Worm (Caenorhabditis elegans) whole organism, young adult: ENCODE measurements around the gene C33F10.8.

ENCODE experiments used
- B0261.1 ChIP-seq: sonication (generic microtip); optimal IDR thresholded peaks from 2 replicates; lab custom pipeline; 2016; ENCODE audit warnings: mild to moderate bottlenecking, missing genetic modification characterization, moderate library complexity, missing compliant biosample characterization
- D2030.7 ChIP-seq: fragments of 200-800 bp; sonication (Bioruptor generic); IDR thresholded peaks from 2 replicates; pipeline ENCODE4 v1.3.6; 2022; ENCODE audit warnings: missing genetic modification reagents, missing genetic modification characterization, missing compliant biosample characterization
- F22D6.2 ChIP-seq: sonication (generic microtip); optimal IDR thresholded peaks from 2 replicates; lab custom pipeline; 2016; ENCODE audit warnings: mild to moderate bottlenecking, missing genetic modification characterization, missing compliant biosample characterization
- F49E8.2 ChIP-seq: sonication (generic microtip); optimal IDR thresholded peaks from 3 replicates; lab custom pipeline; 2017; ENCODE audit warnings: missing genetic modification characterization, mild to moderate bottlenecking, missing compliant biosample characterization, antibody characterized with exemption, moderate library complexity; ENCODE audit not compliant: insufficient read depth
- K12H6.12 ChIP-seq: fragments of 200-800 bp; sonication (Bioruptor generic); optimal IDR thresholded peaks from 2 replicates; lab custom pipeline; 2018; ENCODE audit warnings: mild to moderate bottlenecking, missing genetic modification characterization, missing compliant biosample characterization
- T07F8.4 ChIP-seq: sonication (generic microtip); optimal IDR thresholded peaks from 2 replicates; lab custom pipeline; 2016; ENCODE audit warnings: mild to moderate bottlenecking, missing genetic modification characterization, moderate library complexity, missing compliant biosample characterization
- Y53F4B.3 ChIP-seq: fragments of 200-800 bp; sonication (Bioruptor generic); IDR thresholded peaks from 2 replicates; pipeline ENCODE4 v1.3.6; 2022; ENCODE audit warnings: missing genetic modification reagents, missing genetic modification characterization, missing compliant biosample characterization
- Y95B8A.8 ChIP-seq: fragments of 200-800 bp; sonication (Bioruptor generic); IDR thresholded peaks from 2 replicates; pipeline ENCODE4 v1.3.6; 2022; ENCODE audit warnings: missing genetic modification reagents, missing genetic modification characterization, missing compliant biosample characterization
- cebp-1 ChIP-seq, 2 experiments: fragments of 200-800 bp in 1 of 2; sonication (Bioruptor generic) in 1 of 2; sonication (generic microtip) in 1 of 2; IDR thresholded peaks in 1 of 2; optimal IDR thresholded peaks in 1 of 2; 2 replicates each; pipeline versions ENCODE4 v1.3.6 to Lab custom; 2017 to 2022; ENCODE audit warnings: missing compliant biosample characterization in 2 of 2, missing genetic modification characterization in 2 of 2, mild to moderate bottlenecking in 1 of 2, missing genetic modification reagents in 1 of 2, moderate library complexity in 1 of 2
- ceh-100 ChIP-seq: fragments of 200-800 bp; sonication (Bioruptor generic); IDR thresholded peaks from 2 replicates; pipeline ENCODE4 v1.3.6; 2022; ENCODE audit warnings: missing genetic modification reagents, missing genetic modification characterization, missing compliant biosample characterization
- ceh-58 ChIP-seq: fragments of 200-800 bp; sonication (Bioruptor generic); IDR thresholded peaks from 2 replicates; pipeline ENCODE4 v1.3.6; 2022; ENCODE audit warnings: missing genetic modification characterization, missing compliant biosample characterization
- ceh-91 ChIP-seq: fragments of 200-800 bp; sonication (Bioruptor generic); IDR thresholded peaks from 2 replicates; pipeline ENCODE4 v1.3.6; 2022; ENCODE audit warnings: missing genetic modification reagents, missing genetic modification characterization, missing compliant biosample characterization
- dpl-1 ChIP-seq: fragments of 150-350 bp; optimal IDR thresholded peaks from 2 replicates; lab custom pipeline; 2014; ENCODE audit warnings: missing biosample characterization, missing genetic modification reagents, missing genetic modification characterization
- fkh-3 ChIP-seq: sonication (generic microtip); optimal IDR thresholded peaks from 2 replicates; lab custom pipeline; 2016; ENCODE audit warnings: mild to moderate bottlenecking, missing genetic modification characterization, missing compliant biosample characterization
- gei-17 ChIP-seq: fragments of 200-800 bp; sonication (Bioruptor generic); optimal IDR thresholded peaks from 2 replicates; lab custom pipeline; 2018; ENCODE audit warnings: mild to moderate bottlenecking, missing genetic modification characterization, missing compliant biosample characterization
- hlh-12 ChIP-seq: sonication (generic microtip); optimal IDR thresholded peaks from 2 replicates; lab custom pipeline; 2016; ENCODE audit warnings: missing genetic modification characterization, missing compliant biosample characterization
- hlh-26 ChIP-seq: fragments of 200-800 bp; sonication (Bioruptor generic); conservative IDR thresholded peaks from 2 replicates; pipeline ENCODE4 v1.3.6; 2022; ENCODE audit warnings: missing genetic modification reagents, missing genetic modification characterization, missing compliant biosample characterization
- hmg-1.2 ChIP-seq: fragments of 200-800 bp; sonication (Bioruptor generic); IDR thresholded peaks from 2 replicates; pipeline ENCODE4 v1.3.6; 2022; ENCODE audit warnings: missing genetic modification reagents, missing genetic modification characterization, missing compliant biosample characterization
- hmg-20 ChIP-seq: fragments of 200-800 bp; sonication (Bioruptor generic); IDR thresholded peaks from 2 replicates; pipeline ENCODE4 v1.3.6; 2022; ENCODE audit warnings: missing genetic modification reagents, missing genetic modification characterization, missing compliant biosample characterization
- let-526 ChIP-seq: fragments of 200-800 bp; sonication (Bioruptor generic); IDR thresholded peaks from 2 replicates; pipeline ENCODE4 v1.3.6; 2022; ENCODE audit warnings: missing genetic modification reagents, missing genetic modification characterization, missing compliant biosample characterization
- lin-26 ChIP-seq: fragments of 200-800 bp; sonication (Bioruptor generic); IDR thresholded peaks from 2 replicates; pipeline ENCODE4 v1.3.6; 2022; ENCODE audit warnings: missing genetic modification reagents, missing genetic modification characterization, missing compliant biosample characterization
- lin-35 ChIP-seq, 3 experiments: fragments of 150-350 bp in 2 of 3; sonication (generic microtip) in 1 of 3; optimal IDR thresholded peaks; 2 replicates each; lab custom pipeline; 2014 to 2018; ENCODE audit warnings: missing biosample characterization in 3 of 3, missing genetic modification characterization in 3 of 3, missing genetic modification reagents in 3 of 3
- madf-10 ChIP-seq: sonication (generic microtip); optimal IDR thresholded peaks from 2 replicates; lab custom pipeline; 2016; ENCODE audit warnings: mild to moderate bottlenecking, missing genetic modification characterization, missing compliant biosample characterization
- madf-6 ChIP-seq: fragments of 200-800 bp; sonication (Bioruptor generic); IDR thresholded peaks from 2 replicates; pipeline ENCODE4 v1.3.6; 2022; ENCODE audit warnings: missing genetic modification reagents, missing genetic modification characterization, missing compliant biosample characterization
- mel-28 ChIP-seq: sonication (generic microtip); optimal IDR thresholded peaks from 2 replicates; lab custom pipeline; 2016; ENCODE audit warnings: borderline replicate concordance, mild to moderate bottlenecking, missing genetic modification characterization, missing compliant biosample characterization
- mxl-1 ChIP-seq: sonication (generic microtip); optimal IDR thresholded peaks from 2 replicates; lab custom pipeline; 2016; ENCODE audit warnings: missing genetic modification characterization, missing compliant biosample characterization
- nhr-80 ChIP-seq: sonication (generic microtip); optimal IDR thresholded peaks from 2 replicates; lab custom pipeline; 2016; ENCODE audit warnings: missing genetic modification characterization, missing compliant biosample characterization
- rpc-1 ChIP-seq, 2 experiments: fragments of 150-350 bp in 1 of 2; sonication (generic microtip) in 1 of 2; optimal IDR thresholded peaks; 2 replicates each; lab custom pipeline; 2014 to 2018; ENCODE audit warnings: missing biosample characterization in 1 of 2, missing genetic modification characterization in 1 of 2, missing genetic modification reagents in 1 of 2, missing genotype in 1 of 2
- snpc-1.1 ChIP-seq: sonication (generic microtip); optimal IDR thresholded peaks from 2 replicates; lab custom pipeline; 2017; ENCODE audit warnings: missing genetic modification characterization, mild to moderate bottlenecking, missing compliant biosample characterization, antibody characterized with exemption, moderate library complexity, missing genotype, missing genetic modification reagents; ENCODE audit not compliant: insufficient read depth
- snpc-3.4 ChIP-seq: sonication (generic microtip); optimal IDR thresholded peaks from 2 replicates; lab custom pipeline; 2017; ENCODE audit warnings: missing genetic modification characterization, mild to moderate bottlenecking, missing compliant biosample characterization, antibody characterized with exemption, moderate library complexity, missing genotype, missing genetic modification reagents
- snpc-4 ChIP-seq, 5 experiments: fragments of 150-350 bp in 1 of 5; sonication (generic microtip) in 4 of 5; optimal IDR thresholded peaks; 2 replicates each; lab custom pipeline; 2014 to 2018; ENCODE audit warnings: missing genetic modification characterization in 5 of 5, missing biosample characterization in 3 of 5, antibody characterized with exemption in 2 of 5, mild to moderate bottlenecking in 2 of 5, missing compliant biosample characterization in 2 of 5, missing genotype in 2 of 5, moderate library complexity in 2 of 5, missing genetic modification reagents in 1 of 5
- sptf-2 ChIP-seq: fragments of 200-800 bp; sonication (Bioruptor generic); optimal IDR thresholded peaks from 2 replicates; lab custom pipeline; 2018; ENCODE audit warnings: mild to moderate bottlenecking, missing genetic modification characterization, missing compliant biosample characterization
- tbp1 ChIP-seq: fragments of 200-800 bp; sonication (Bioruptor generic); optimal IDR thresholded peaks from 2 replicates; lab custom pipeline; 2018; ENCODE audit warnings: mild to moderate bottlenecking, missing genetic modification characterization, missing compliant biosample characterization
- zfh-2 ChIP-seq: fragments of 200-800 bp; sonication (Bioruptor generic); conservative IDR thresholded peaks from 2 replicates; pipeline ENCODE4 v1.3.6; 2022; ENCODE audit warnings: missing genetic modification reagents, missing genetic modification characterization, missing compliant biosample characterization
- ztf-18 ChIP-seq: sonication (generic microtip); optimal IDR thresholded peaks from 2 replicates; lab custom pipeline; 2016; ENCODE audit warnings: missing genotype, mild to moderate bottlenecking, missing genetic modification characterization, missing compliant biosample characterization
- ztf-22 ChIP-seq: fragments of 200-800 bp; sonication (Bioruptor generic); optimal IDR thresholded peaks from 2 replicates; lab custom pipeline; 2018; ENCODE audit warnings: mild to moderate bottlenecking, missing genetic modification characterization, moderate library complexity, missing compliant biosample characterization
- ztf-6 ChIP-seq: fragments of 200-800 bp; sonication (Bioruptor generic); IDR thresholded peaks from 2 replicates; pipeline ENCODE4 v1.3.6; 2022; ENCODE audit warnings: missing genetic modification reagents, missing genetic modification characterization, missing compliant biosample characterization

The C33F10.8 gene

ce11 chrII:4805799-4806198 lies 19.2 kb downstream of the C33F10.8 start:
- TF ChIP-seq Y95B8A.8 (no peak), F22D6.2 (tag; lab: Kevin White, UChicago) (no peak), ztf-22 (GFP tag; lab: Kevin White, UChicago) (no peak), ztf-6 (GFP tag; lab: Robert Waterston, UW) (no peak), snpc-4 (GFP tag; optimal IDR thresholded peaks at IDR 0.05; lab: Kevin White, UChicago) (no peak), snpc-4 (tag; optimal IDR thresholded peaks at IDR 0.05; lab: Kevin White, UChicago) (no peak), lin-35 (GFP tag; optimal IDR thresholded peaks at IDR 0.05; lab: Kevin White, UChicago) (no peak), hmg-20 (GFP tag; lab: Robert Waterston, UW) (no peak), K12H6.12 (tag; lab: Kevin White, UChicago) (no peak), hlh-12 (tag; lab: Kevin White, UChicago) (no peak), dpl-1 (GFP tag; lab: Kevin White, UChicago) (no peak), mel-28 (tag; lab: Kevin White, UChicago) (no peak), ceh-58 (no peak), madf-6 (GFP tag; lab: Robert Waterston, UW) (no peak), T07F8.4 (no peak), zfh-2 (GFP tag; lab: Robert Waterston, UW) (no peak), hmg-1.2 (GFP tag; lab: Robert Waterston, UW) (no peak), let-526 (GFP tag; lab: Robert Waterston, UW) (no peak)

ce11 chrII:4802917-4803316 lies 22.1 kb downstream of the C33F10.8 start:
- TF ChIP-seq snpc-3.4 (tag; lab: Kevin White, UChicago) (no peak), nhr-80 (tag; lab: Kevin White, UChicago) (peak; percentile 63)
- TF ChIP-seq, all 124 proteins: peak for 1

ce11 chrII:4800524-4800923 lies 24.5 kb downstream of the C33F10.8 start:
- TF ChIP-seq Y53F4B.3 (GFP tag; lab: Robert Waterston, UW): no peak
- TF ChIP-seq rpc-1 (optimal IDR thresholded peaks at IDR 0.05; lab: Kevin White, UChicago): no peak
- TF ChIP-seq rpc-1 (tag; optimal IDR thresholded peaks at IDR 0.05; lab: Kevin White, UChicago): no peak
- no peak for TF ChIP-seq ztf-18 (tag; lab: Kevin White, UChicago)
- no peak for TF ChIP-seq tbp1 (GFP tag; lab: Kevin White, UChicago)
- TF ChIP-seq mxl-1 (tag; lab: Kevin White, UChicago): no peak
- TF ChIP-seq gei-17: no peak
- TF ChIP-seq, all 124 proteins: peak for 0

ce11 chrII:4797071-4797470 lies 28.0 kb downstream of the C33F10.8 start, which contains the start of gene C33F10.14:
C33F10.14 (plus strand) TSS chrII:4797371.
- TF ChIP-seq snpc-1.1 (no peak), F49E8.2 (tag; lab: Kevin White, UChicago) (no peak)
- TF ChIP-seq, all 124 proteins: peak for 0

- TF ChIP-seq lin-26: no peak
- no peak for TF ChIP-seq fkh-3 (tag; lab: Kevin White, UChicago)
- no peak for TF ChIP-seq F49E8.2 (tag; lab: Kevin White, UChicago)
- no peak for TF ChIP-seq sptf-2 (GFP tag; lab: Kevin White, UChicago)
- no peak for TF ChIP-seq madf-10
- no peak for TF ChIP-seq hlh-26 (GFP tag; lab: Robert Waterston, UW)
- no peak for TF ChIP-seq D2030.7 (GFP tag; lab: Robert Waterston, UW)
- no peak for TF ChIP-seq ceh-91 (GFP tag; lab: Robert Waterston, UW)
- TF ChIP-seq cebp-1 (GFP tag; IDR thresholded peaks at IDR 0.05; lab: Robert Waterston, UW): no peak
- no peak for TF ChIP-seq cebp-1 (tag; optimal IDR thresholded peaks at IDR 0.05; lab: Kevin White, UChicago)
- no peak for TF ChIP-seq B0261.1 (tag; lab: Kevin White, UChicago)
- TF ChIP-seq ceh-100: no peak
These were observed 29.6 kb downstream of the C33F10.8 start, which contains the start of gene C33F10.4 for ce11 chrII:4795461-4795860. C33F10.4 (plus strand) TSS chrII:4795761.
